Worm (Caenorhabditis elegans) whole organism, late embryonic: Measurements from ENCODE around the gene F57G12.1.

ENCODE experiments used
- C08G9.2 ChIP-seq: sonication (generic microtip); optimal IDR thresholded peaks from 2 replicates; lab custom pipeline; 2016; ENCODE audit warnings: mild to moderate bottlenecking, missing genetic modification characterization, moderate library complexity, missing compliant biosample characterization
- K02D7.2 ChIP-seq: sonication (generic microtip); optimal IDR thresholded peaks from 2 replicates; lab custom pipeline; 2017; ENCODE audit warnings: mild to moderate bottlenecking, missing genetic modification characterization, missing compliant biosample characterization
- K09A11.1 ChIP-seq: sonication (generic microtip); optimal IDR thresholded peaks from 2 replicates; lab custom pipeline; 2017; ENCODE audit warnings: antibody characterized with exemption, mild to moderate bottlenecking, missing genetic modification characterization, missing compliant biosample characterization; ENCODE audit not compliant: insufficient read depth
- T23F11.4 ChIP-seq: fragments of 200-800 bp; sonication (Bioruptor generic); optimal IDR thresholded peaks from 2 replicates; lab custom pipeline; 2018; ENCODE audit warnings: mild to moderate bottlenecking, missing genetic modification characterization, missing compliant biosample characterization
- Y22D7AL.16 ChIP-seq: sonication (generic microtip); optimal IDR thresholded peaks from 2 replicates; lab custom pipeline; 2016; ENCODE audit warnings: missing genetic modification characterization, missing compliant biosample characterization
- ceh-14 ChIP-seq: sonication (generic microtip); optimal IDR thresholded peaks from 2 replicates; lab custom pipeline; 2016; ENCODE audit warnings: missing genotype, missing genetic modification characterization, missing compliant biosample characterization
- ceh-19 ChIP-seq: fragments of 200-800 bp; sonication (Bioruptor generic); optimal IDR thresholded peaks from 2 replicates; lab custom pipeline; 2018; ENCODE audit warnings: mild to moderate bottlenecking, missing genetic modification characterization, missing compliant biosample characterization
- ceh-2 ChIP-seq: sonication (generic microtip); optimal IDR thresholded peaks from 2 replicates; lab custom pipeline; 2016; ENCODE audit warnings: missing genotype, missing genetic modification characterization, missing compliant biosample characterization
- ceh-30 ChIP-seq: fragments of 150-350 bp; optimal IDR thresholded peaks from 2 replicates; lab custom pipeline; 2014; ENCODE audit warnings: missing biosample characterization, missing genetic modification characterization
- ceh-48 ChIP-seq: sonication (generic microtip); optimal IDR thresholded peaks from 2 replicates; lab custom pipeline; 2016; ENCODE audit warnings: missing genetic modification characterization, inconsistent platforms, missing compliant biosample characterization
- ceh-6 ChIP-seq: fragments of 200-800 bp; sonication (Bioruptor generic); optimal IDR thresholded peaks from 2 replicates; lab custom pipeline; 2018; ENCODE audit warnings: mild to moderate bottlenecking, missing genetic modification characterization, missing compliant biosample characterization
- dve-1 ChIP-seq: sonication (generic microtip); optimal IDR thresholded peaks from 2 replicates; lab custom pipeline; 2017; ENCODE audit warnings: antibody characterized with exemption, mild to moderate bottlenecking, missing genetic modification characterization, missing compliant biosample characterization
- elt-2 ChIP-seq: sonication (generic microtip); optimal IDR thresholded peaks from 2 replicates; lab custom pipeline; 2016; ENCODE audit warnings: missing genetic modification reagents, missing genetic modification characterization, missing compliant biosample characterization
- ets-4 ChIP-seq: sonication (generic microtip); optimal IDR thresholded peaks from 2 replicates; lab custom pipeline; 2016; ENCODE audit warnings: missing genetic modification characterization, missing compliant biosample characterization
- eyg-1 ChIP-seq: sonication (generic microtip); optimal IDR thresholded peaks from 2 replicates; lab custom pipeline; 2016; ENCODE audit warnings: missing genotype, missing genetic modification characterization, missing compliant biosample characterization
- fax-1 ChIP-seq: sonication (generic microtip); optimal IDR thresholded peaks from 2 replicates; lab custom pipeline; 2016; ENCODE audit warnings: missing genotype, missing genetic modification characterization, missing compliant biosample characterization
- fkh-10 ChIP-seq: fragments of 150-350 bp; optimal IDR thresholded peaks from 2 replicates; lab custom pipeline; 2014; ENCODE audit warnings: missing biosample characterization, missing genetic modification reagents, missing genetic modification characterization
- fkh-6 ChIP-seq: sonication (generic microtip); optimal IDR thresholded peaks from 2 replicates; lab custom pipeline; 2016; ENCODE audit warnings: missing genetic modification characterization, missing compliant biosample characterization
- hlh-13 ChIP-seq: fragments of 200-800 bp; sonication (Bioruptor generic); optimal IDR thresholded peaks from 2 replicates; lab custom pipeline; 2018; ENCODE audit warnings: mild to moderate bottlenecking, missing genetic modification characterization, missing compliant biosample characterization
- hlh-8 ChIP-seq: sonication (generic microtip); optimal IDR thresholded peaks from 2 replicates; lab custom pipeline; 2016; ENCODE audit warnings: missing genotype, missing genetic modification characterization, missing compliant biosample characterization
- lin-11 ChIP-seq: fragments of 200-800 bp; sonication (Bioruptor generic); optimal IDR thresholded peaks from 2 replicates; lab custom pipeline; 2018; ENCODE audit warnings: mild to moderate bottlenecking, missing genetic modification characterization, missing compliant biosample characterization
- madf-2 ChIP-seq: sonication (generic microtip); optimal IDR thresholded peaks from 2 replicates; lab custom pipeline; 2017; ENCODE audit warnings: missing genetic modification characterization, missing compliant biosample characterization
- nfya-1 ChIP-seq: sonication (generic microtip); optimal IDR thresholded peaks from 2 replicates; lab custom pipeline; 2017; ENCODE audit warnings: missing genetic modification characterization, mild to moderate bottlenecking, missing compliant biosample characterization, antibody characterized with exemption, moderate library complexity
- npax-4 ChIP-seq: sonication (generic microtip); optimal IDR thresholded peaks from 2 replicates; lab custom pipeline; 2016; ENCODE audit warnings: missing genetic modification characterization, missing compliant biosample characterization
- pag-3 ChIP-seq: sonication (generic microtip); optimal IDR thresholded peaks from 2 replicates; lab custom pipeline; 2016; ENCODE audit warnings: missing compliant biosample characterization, missing genetic modification characterization, borderline replicate concordance
- pax-1 ChIP-seq: fragments of 150-350 bp; optimal IDR thresholded peaks from 2 replicates; lab custom pipeline; 2014; ENCODE audit warnings: missing biosample characterization, missing genetic modification characterization
- pros-1 ChIP-seq: fragments of 150-350 bp; optimal IDR thresholded peaks from 2 replicates; lab custom pipeline; 2014; ENCODE audit warnings: missing biosample characterization, missing genetic modification reagents, missing genetic modification characterization
- rnt-1 ChIP-seq: sonication (generic microtip); optimal IDR thresholded peaks from 2 replicates; lab custom pipeline; 2016; ENCODE audit warnings: missing genetic modification characterization, missing compliant biosample characterization
- sox-4 ChIP-seq: sonication (generic microtip); optimal IDR thresholded peaks from 2 replicates; lab custom pipeline; 2017; ENCODE audit warnings: mild to moderate bottlenecking, missing genetic modification characterization, inconsistent platforms, missing compliant biosample characterization
- syd-9 ChIP-seq: sonication (generic microtip); optimal IDR thresholded peaks from 2 replicates; lab custom pipeline; 2016; ENCODE audit warnings: mild to moderate bottlenecking, missing genetic modification characterization, moderate library complexity, missing compliant biosample characterization
- ttx-3 ChIP-seq: sonication (generic microtip); optimal IDR thresholded peaks from 2 replicates; lab custom pipeline; 2016; ENCODE audit warnings: missing genetic modification reagents, missing genetic modification characterization, missing compliant biosample characterization
- zip-5 ChIP-seq: sonication (generic microtip); optimal IDR thresholded peaks from 2 replicates; lab custom pipeline; 2016; ENCODE audit warnings: missing genetic modification characterization, missing compliant biosample characterization
- ztf-16 ChIP-seq: sonication (generic microtip); optimal IDR thresholded peaks from 2 replicates; lab custom pipeline; 2017; ENCODE audit warnings: missing genetic modification characterization, missing compliant biosample characterization

The F57G12.1 gene

DNA sequence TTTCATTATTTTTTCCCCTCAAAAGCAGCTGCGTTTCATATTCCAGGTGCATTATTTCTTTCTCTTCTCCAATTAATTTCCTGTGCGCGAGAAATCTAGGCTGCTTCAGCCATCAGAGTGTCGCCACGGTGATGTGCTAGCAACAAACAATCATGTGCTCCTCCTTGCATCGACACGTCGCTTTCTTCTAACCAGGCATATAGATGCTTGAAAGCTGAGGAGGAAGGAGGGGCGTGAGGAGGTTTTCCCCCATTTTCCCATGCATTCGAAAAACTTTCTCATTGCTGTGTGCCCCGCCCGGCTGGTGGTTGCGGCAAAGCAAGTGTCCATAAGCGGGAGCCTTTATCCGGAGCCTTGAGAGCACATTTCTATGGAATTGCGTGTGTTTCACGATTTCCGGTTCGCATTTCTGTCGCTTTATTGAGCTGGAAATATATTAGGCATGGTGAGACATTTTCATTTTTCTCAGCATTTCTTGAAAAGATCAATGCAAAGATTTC is 21.8 kb downstream of the F57G12.1 start, which contains the start of gene znf-474:
Gene znf-474 (plus strand): TSS at position 287 of the 500 bp plus-strand sequence.
- TF ChIP-seq ceh-14 (tag; lab: Kevin White, UChicago): peak; percentile 6
- TF ChIP-seq ets-4 (tag; lab: Kevin White, UChicago): no peak
- TF ChIP-seq, all 69 proteins: peak for 1

DNA sequence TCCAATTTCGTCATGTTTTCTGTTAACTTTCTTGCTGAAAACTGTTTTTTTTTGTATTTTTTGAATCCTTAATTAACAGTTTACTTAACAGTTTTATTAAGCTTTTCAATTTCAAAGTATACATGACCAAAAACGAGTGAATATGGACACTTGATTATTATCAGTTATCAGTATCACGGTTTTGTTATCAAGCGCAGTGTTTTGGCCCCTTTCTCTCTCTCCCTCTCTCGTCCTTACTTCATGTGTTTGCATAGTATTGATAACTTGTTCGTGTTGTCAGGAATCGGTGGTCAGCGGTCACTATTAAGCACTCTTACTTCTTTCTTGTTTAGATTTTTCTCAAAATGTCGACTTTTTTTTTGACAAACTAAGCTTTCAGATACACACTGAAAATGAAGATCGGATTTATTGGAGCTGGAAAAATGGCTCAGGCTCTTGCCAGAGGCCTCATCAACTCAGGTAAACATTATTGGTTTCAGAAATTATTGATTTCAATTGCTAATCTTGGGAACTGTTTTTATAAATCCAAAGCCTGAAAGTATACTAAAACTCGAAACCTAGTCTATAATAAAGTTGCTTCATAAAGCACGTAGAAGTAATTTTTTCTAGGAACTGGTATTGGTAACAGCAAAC is 24.9 kb downstream of the F57G12.1 start, which contains the start of gene pycr-1:
Gene pycr-1 (plus strand): TSS at position 380 of the 633 bp plus-strand sequence.
- peak; percentile 73 for TF ChIP-seq elt-2 (tag; lab: Kevin White, UChicago)
- TF ChIP-seq C08G9.2 (tag; lab: Kevin White, UChicago): no peak
- TF ChIP-seq ceh-6 (GFP tag; lab: Kevin White, UChicago): no peak
- TF ChIP-seq dve-1 (tag; lab: Kevin White, UChicago): no peak
- no peak for TF ChIP-seq lin-11 (tag; lab: Kevin White, UChicago)

DNA sequence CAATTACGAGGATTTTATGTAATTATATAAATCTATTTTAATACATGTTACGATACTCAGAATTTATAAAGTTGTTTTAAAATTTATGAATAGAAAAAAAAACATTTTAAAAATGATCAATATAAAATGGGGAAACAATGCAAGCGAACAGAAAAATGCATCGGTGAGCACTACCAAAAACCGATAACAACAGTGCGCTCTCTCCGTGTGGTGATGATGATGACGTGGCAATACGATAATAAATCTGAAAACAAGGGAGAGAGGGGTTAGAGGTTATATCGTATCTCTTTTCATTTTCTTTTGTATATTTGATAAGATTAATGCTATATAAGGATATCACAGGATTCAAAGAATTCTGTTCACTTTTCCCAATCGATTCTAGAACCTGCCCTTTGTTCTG is 25.6 kb downstream of the F57G12.1 start:
- no peak for TF ChIP-seq nfya-1 (tag; lab: Kevin White, UChicago)
- TF ChIP-seq K02D7.2 (tag; lab: Kevin White, UChicago): no peak
- no peak for TF ChIP-seq ztf-16
- no peak for TF ChIP-seq ceh-30 (tag; lab: Kevin White, UChicago)
- TF ChIP-seq ceh-48: no peak
- no peak for TF ChIP-seq pros-1 (tag; lab: Kevin White, UChicago)
- no peak for TF ChIP-seq pag-3 (tag; lab: Kevin White, UChicago)
- TF ChIP-seq T23F11.4 (GFP tag; lab: Kevin White, UChicago): no peak
- no peak for TF ChIP-seq madf-2 (tag; lab: Kevin White, UChicago)
- TF ChIP-seq, all 69 proteins: peak for 0

DNA sequence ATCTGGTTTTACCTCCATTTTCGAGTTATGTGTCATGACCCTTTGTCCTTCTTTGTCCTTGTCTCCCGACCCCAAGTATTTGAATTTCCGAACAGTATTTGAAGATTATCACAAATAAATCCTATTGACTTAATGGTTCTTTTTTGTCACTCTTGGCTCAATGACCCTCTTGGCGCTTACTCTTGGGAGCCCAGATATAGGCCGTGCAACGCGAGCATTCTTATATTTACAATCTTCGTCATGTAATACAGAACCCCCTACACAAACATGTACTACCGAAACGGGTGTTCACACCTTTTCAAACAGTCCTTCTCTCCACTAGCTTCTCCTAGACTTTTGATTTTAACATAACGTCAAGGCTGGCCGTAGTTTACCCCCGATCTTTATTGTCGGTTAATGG is 27.8 kb downstream of the F57G12.1 start, which contains the start of gene M153.5:
Gene M153.5 (plus strand): TSS at position 301 of the 400 bp plus-strand sequence.
- TF ChIP-seq ttx-3: no peak
- TF ChIP-seq npax-4 (tag; lab: Kevin White, UChicago): no peak
- TF ChIP-seq nfya-1 (tag; lab: Kevin White, UChicago): no peak
- TF ChIP-seq Y22D7AL.16: no peak
- no peak for TF ChIP-seq K09A11.1 (tag; lab: Kevin White, UChicago)
- TF ChIP-seq madf-2 (tag; lab: Kevin White, UChicago): no peak
- no peak for TF ChIP-seq fax-1 (tag; lab: Kevin White, UChicago)
- TF ChIP-seq rnt-1: no peak
- no peak for TF ChIP-seq ceh-14 (tag; lab: Kevin White, UChicago)
- no peak for TF ChIP-seq ceh-2
- TF ChIP-seq ceh-48: no peak
- TF ChIP-seq eyg-1: no peak

DNA sequence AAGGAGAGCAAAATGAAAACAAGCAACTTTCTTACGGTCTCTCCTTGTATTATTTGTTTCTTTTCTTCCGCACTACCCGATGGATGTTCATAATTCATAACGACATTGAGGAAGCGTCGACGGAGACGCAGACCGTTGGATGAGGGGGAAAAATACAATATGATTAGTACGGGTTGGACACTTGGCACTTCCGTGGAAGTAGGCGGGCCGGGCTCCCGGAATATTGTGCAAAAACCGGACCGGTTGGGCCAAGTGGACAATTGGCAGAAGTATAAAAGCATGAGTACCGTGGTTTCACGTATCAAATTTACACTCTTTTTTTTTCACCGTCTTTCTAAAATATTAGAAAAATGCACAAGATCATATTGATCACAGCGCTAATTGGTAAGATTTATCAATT is 28.9 kb downstream of the F57G12.1 start, which contains the start of gene M153.3:
Gene M153.3 (plus strand): TSS at position 301 of the 400 bp plus-strand sequence.
- TF ChIP-seq fkh-10 (GFP tag; lab: Kevin White, UChicago) (no peak), hlh-8 (tag; lab: Kevin White, UChicago) (no peak), pax-1 (tag; lab: Kevin White, UChicago) (no peak), zip-5 (no peak), fkh-6 (no peak), ets-4 (tag; lab: Kevin White, UChicago) (peak; percentile 36), ztf-16 (no peak), hlh-13 (no peak), syd-9 (tag; lab: Kevin White, UChicago) (no peak)
- TF ChIP-seq, all 69 proteins: peak for 1

DNA sequence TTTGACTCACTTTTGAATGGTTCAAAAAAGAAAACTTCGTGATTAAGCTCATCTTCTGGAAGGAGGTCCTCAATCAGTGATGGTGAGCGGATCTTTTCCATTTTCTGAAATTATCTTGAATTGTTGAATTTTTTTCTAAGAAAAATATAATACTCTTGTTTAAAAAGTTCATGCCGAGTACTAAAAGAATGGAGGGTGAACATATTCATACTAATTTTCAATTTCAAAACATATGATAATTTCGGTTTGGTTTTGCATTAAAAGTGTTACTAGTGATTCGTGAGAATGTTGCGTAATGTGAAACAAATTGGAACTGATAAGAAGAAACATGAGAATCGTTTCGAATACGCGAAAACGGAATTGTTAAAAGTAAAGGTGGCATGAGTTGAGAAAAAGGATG is 30.4 kb downstream of the F57G12.1 start, which contains the start of gene lyst-1:
Gene lyst-1 (minus strand): TSS at position 101 of the 400 bp plus-strand sequence.
- TF ChIP-seq ceh-19 (GFP tag; lab: Kevin White, UChicago): no peak
- no peak for TF ChIP-seq sox-4 (tag; lab: Kevin White, UChicago)
